Worm (Caenorhabditis elegans): ENCODE data around the gene cdc-48.1.

The cdc-48.1 gene

DNA sequence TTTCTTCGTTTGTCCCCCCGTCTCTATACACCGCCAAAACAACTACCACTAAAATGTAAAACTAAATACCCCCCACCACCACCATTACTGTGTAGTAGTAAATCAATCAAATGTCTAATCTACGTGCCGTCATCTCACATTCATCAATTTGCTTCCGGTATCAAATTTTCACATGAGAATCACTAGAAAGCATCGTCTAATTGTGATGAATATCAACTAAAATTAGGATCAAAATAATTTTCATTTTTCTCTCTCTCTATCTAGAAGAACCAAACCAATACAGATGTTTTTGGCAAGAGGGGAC, 16.5 kb downstream of the cdc-48.1 start:
- TF ChIP-seq ceh-82 (tag; optimal IDR thresholded peaks at IDR 0.05) = no peak
- TF ChIP-seq nhr-6 (tag; optimal IDR thresholded peaks at IDR 0.05) = no peak
- no peak for TF ChIP-seq nhr-11 (tag; optimal IDR thresholded peaks at IDR 0.05)
- TF ChIP-seq peb-1 (tag; optimal IDR thresholded peaks at IDR 0.05) = no peak
- peak; percentile 48 for TF ChIP-seq ztf-4 (tag; optimal IDR thresholded peaks at IDR 0.05)
- no peak for TF ChIP-seq unc-62 (GFP tag; optimal IDR thresholded peaks at IDR 0.05)
- TF ChIP-seq unc-55 (GFP tag; optimal IDR thresholded peaks at IDR 0.05) = peak; percentile 19
- TF ChIP-seq F13H6.1 (tag; optimal IDR thresholded peaks at IDR 0.05) = no peak
- TF ChIP-seq elt-1 (tag; optimal IDR thresholded peaks at IDR 0.05) = no peak
- TF ChIP-seq zag-1 (tag; optimal IDR thresholded peaks at IDR 0.05) = no peak
- no peak for TF ChIP-seq skn-1 (tag; optimal IDR thresholded peaks at IDR 0.05)
- TF ChIP-seq fos-1 (tag; optimal IDR thresholded peaks at IDR 0.05) = no peak
- no peak for TF ChIP-seq nhr-23 (tag; optimal IDR thresholded peaks at IDR 0.05)
- TF ChIP-seq aly-2 (tag; optimal IDR thresholded peaks at IDR 0.05) = no peak
- no peak for TF ChIP-seq mbf-1 (tag; optimal IDR thresholded peaks at IDR 0.05)
- no peak for TF ChIP-seq dmd-4 (tag; optimal IDR thresholded peaks at IDR 0.05)
- no peak for TF ChIP-seq R02D3.7 (tag; optimal IDR thresholded peaks at IDR 0.05)
- TF ChIP-seq nhr-25 (tag; optimal IDR thresholded peaks at IDR 0.05) = no peak
- TF ChIP-seq Y55F3AM.14 (GFP tag; optimal IDR thresholded peaks at IDR 0.05) = no peak
- peak in 1 of 2 experiments; percentile 43 for TF ChIP-seq lsy-2 (tag; optimal IDR thresholded peaks at IDR 0.05)
- TF ChIP-seq C34F6.9 (tag; optimal IDR thresholded peaks at IDR 0.05) = peak; percentile 9
- no peak for TF ChIP-seq nhr-10 (tag; optimal IDR thresholded peaks at IDR 0.05)
- no peak for TF ChIP-seq elt-3 (tag; optimal IDR thresholded peaks at IDR 0.05)
- no peak for TF ChIP-seq mab-5 (tag; optimal IDR thresholded peaks at IDR 0.05)
- TF ChIP-seq nhr-237 (tag; optimal IDR thresholded peaks at IDR 0.05) = no peak
- no peak for TF ChIP-seq sma-3 (GFP tag; optimal IDR thresholded peaks at IDR 0.05)
- no peak for TF ChIP-seq mdl-1 (tag; optimal IDR thresholded peaks at IDR 0.05)
- no peak for TF ChIP-seq ceh-16 (tag; optimal IDR thresholded peaks at IDR 0.05)
- peak; percentile 83 for TF ChIP-seq ama-1 (optimal IDR thresholded peaks at IDR 0.05)
- no peak for TF ChIP-seq blmp-1 (tag; optimal IDR thresholded peaks at IDR 0.05; ENCODE audit: insufficient read depth)
- no peak for TF ChIP-seq ZK546.5 (tag; optimal IDR thresholded peaks at IDR 0.05)
- TF ChIP-seq lin-13 (GFP tag; optimal IDR thresholded peaks at IDR 0.05) = no peak
- no peak for TF ChIP-seq gmeb-1 (tag; optimal IDR thresholded peaks at IDR 0.05)

DNA sequence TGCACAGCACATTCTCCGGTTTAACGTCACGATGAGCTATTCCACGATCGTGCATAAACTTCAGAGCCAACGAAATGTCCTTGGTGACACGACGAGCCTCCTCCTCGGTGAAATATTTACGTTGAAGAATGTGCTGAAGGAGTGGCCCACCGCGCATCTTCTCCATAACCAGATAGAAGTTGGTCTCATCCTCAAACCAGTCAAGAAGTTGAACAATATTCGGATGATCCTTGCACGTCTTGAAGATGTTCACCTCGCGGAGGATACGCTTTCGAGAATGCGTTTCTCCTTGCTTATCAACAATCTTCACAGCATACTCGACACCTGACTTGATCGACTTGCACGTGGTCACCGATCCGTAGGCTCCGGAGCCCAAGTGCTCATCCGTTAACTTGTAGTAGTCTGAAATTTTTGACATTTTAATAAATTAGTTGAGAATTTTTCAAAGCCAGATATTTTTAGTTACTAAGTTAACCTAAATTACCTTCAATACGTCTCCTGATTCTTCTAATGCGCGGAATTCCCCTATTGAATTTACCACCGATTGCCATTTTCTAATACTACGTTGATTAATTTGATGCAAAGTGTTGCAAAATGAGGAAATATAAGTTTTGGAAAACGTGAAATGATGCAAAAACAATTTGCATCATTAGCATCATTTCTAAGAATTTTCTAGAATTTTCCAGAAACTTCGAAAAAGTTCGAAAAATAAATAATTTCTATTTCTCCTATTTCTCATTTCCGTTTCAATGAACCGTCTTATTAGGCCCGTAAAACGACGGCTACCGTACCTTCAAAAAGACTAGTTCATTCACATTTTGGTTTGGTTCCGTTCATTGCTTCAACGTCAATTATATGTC, 17.1 kb downstream of the cdc-48.1 start:
- TF ChIP-seq ama-1 (optimal IDR thresholded peaks at IDR 0.05) = no peak
- no peak for TF ChIP-seq fos-1 (tag; optimal IDR thresholded peaks at IDR 0.05)
- no peak for TF ChIP-seq mab-5 (tag; optimal IDR thresholded peaks at IDR 0.05)
- no peak for TF ChIP-seq ztf-11 (tag; optimal IDR thresholded peaks at IDR 0.05)
- TF ChIP-seq nhr-237 (tag; optimal IDR thresholded peaks at IDR 0.05) = no peak
- no peak for TF ChIP-seq elt-3 (tag; optimal IDR thresholded peaks at IDR 0.05)
- no peak for TF ChIP-seq nhr-12 (tag; optimal IDR thresholded peaks at IDR 0.05)
- TF ChIP-seq ztf-4 (tag; optimal IDR thresholded peaks at IDR 0.05) = peak; percentile 59
- TF ChIP-seq nhr-25 (tag; optimal IDR thresholded peaks at IDR 0.05) = no peak
- TF ChIP-seq skn-1 (tag; optimal IDR thresholded peaks at IDR 0.05) = no peak
- peak; percentile 20 for TF ChIP-seq Y55F3AM.14 (GFP tag; optimal IDR thresholded peaks at IDR 0.05)
- TF ChIP-seq snpc-4 (tag; optimal IDR thresholded peaks at IDR 0.05) = no peak
- TF ChIP-seq dmd-4 (tag; optimal IDR thresholded peaks at IDR 0.05) = no peak
- TF ChIP-seq gmeb-1 (tag; optimal IDR thresholded peaks at IDR 0.05) = no peak
- no peak for TF ChIP-seq aly-2 (tag; optimal IDR thresholded peaks at IDR 0.05)
- no peak for TF ChIP-seq ceh-82 (tag; optimal IDR thresholded peaks at IDR 0.05)
- no peak for TF ChIP-seq sma-9 (GFP tag; optimal IDR thresholded peaks at IDR 0.05)
- no peak for TF ChIP-seq sma-9 (tag; optimal IDR thresholded peaks at IDR 0.05)
- TF ChIP-seq alr-1 (tag; optimal IDR thresholded peaks at IDR 0.05) = no peak
- peak; percentile 22 for TF ChIP-seq nhr-129 (tag; optimal IDR thresholded peaks at IDR 0.05)
- TF ChIP-seq egl-27 (tag; optimal IDR thresholded peaks at IDR 0.05) = no peak
- TF ChIP-seq sem-4 (tag; optimal IDR thresholded peaks at IDR 0.05) = no peak
- peak; percentile 7 for TF ChIP-seq nhr-21 (tag; optimal IDR thresholded peaks at IDR 0.05)
- TF ChIP-seq F13H6.1 (tag; optimal IDR thresholded peaks at IDR 0.05) = no peak
- no peak for TF ChIP-seq ceh-16 (tag; optimal IDR thresholded peaks at IDR 0.05)
- no peak for TF ChIP-seq lin-39 (tag; optimal IDR thresholded peaks at IDR 0.05)
- TF ChIP-seq sma-3 (GFP tag; optimal IDR thresholded peaks at IDR 0.05) = peak; percentile 25
- TF ChIP-seq nhr-23 (tag; optimal IDR thresholded peaks at IDR 0.05) = no peak
- no peak for TF ChIP-seq crh-2 (tag; optimal IDR thresholded peaks at IDR 0.05)
- TF ChIP-seq unc-55 (GFP tag; optimal IDR thresholded peaks at IDR 0.05) = no peak
- TF ChIP-seq unc-62 (GFP tag; optimal IDR thresholded peaks at IDR 0.05) = no peak
- TF ChIP-seq nhr-11 (tag; optimal IDR thresholded peaks at IDR 0.05) = no peak
- no peak for TF ChIP-seq nhr-10 (tag; optimal IDR thresholded peaks at IDR 0.05)

Measured in whole organism, L2 larva.